Worm (Caenorhabditis elegans) whole organism, L3 larva: ENCODE measurements around the gene srh-179.

ENCODE experiments used
- elt-1 ChIP-seq: fragments of 150-350 bp; optimal IDR thresholded peaks from 2 replicates; lab custom pipeline; 2014; ENCODE audit warnings: missing biosample characterization, missing genetic modification characterization
- nfya-1 ChIP-seq: sonication (generic microtip); optimal IDR thresholded peaks from 2 replicates; lab custom pipeline; 2017; ENCODE audit warnings: missing genetic modification characterization, mild to moderate bottlenecking, missing compliant biosample characterization, antibody characterized with exemption, moderate library complexity; ENCODE audit not compliant: insufficient read depth

DNA sequence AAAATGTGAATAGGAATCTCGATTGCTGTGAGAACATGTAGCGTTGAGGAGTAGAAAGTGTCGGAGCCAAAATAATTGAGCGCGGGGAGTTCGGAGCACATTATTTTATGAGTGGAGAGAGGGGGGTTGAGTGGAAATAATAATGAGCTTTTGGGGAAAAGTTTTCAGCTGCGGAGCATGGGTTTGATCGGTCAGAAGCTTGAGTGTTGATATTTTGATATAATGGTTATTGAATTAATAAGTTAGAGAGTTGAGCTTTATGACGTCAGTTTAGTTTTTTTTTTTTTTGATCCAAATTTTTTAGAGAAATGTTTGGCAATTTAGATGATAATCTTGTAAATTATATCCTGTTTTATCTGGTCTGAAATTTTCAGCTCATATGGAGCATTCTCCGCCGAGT lies 4.0 kb downstream of the srh-179 start, which contains the start of gene srh-178:
- TF ChIP-seq elt-1 (no peak), nfya-1 (no peak)
